Fruit fly (Drosophila melanogaster): ENCODE data around the gene Rpt3.

Gene Rpt3

dm6 chrX:11095276-11095675 is 29.6 kb upstream of the Rpt3 start:
- TF ChIP-seq CG6689 (GFP tag; IDR thresholded peaks at IDR 0.05) (no peak), D (optimal IDR thresholded peaks at IDR 0.05) (no peak), D (GFP tag; optimal IDR thresholded peaks at IDR 0.05) (no peak), ewg (GFP tag; optimal IDR thresholded peaks at IDR 0.05) (no peak), Sry-β (GFP tag; optimal IDR thresholded peaks at IDR 0.05) (no peak), vnd (GFP tag; IDR thresholded peaks at IDR 0.05; ENCODE audit: partially characterized antibody) (no peak), CG4282 (GFP tag; optimal IDR thresholded peaks at IDR 0.05) (no peak), HLH3B (GFP tag; IDR thresholded peaks at IDR 0.05) (no peak), CG43689 (GFP tag; IDR thresholded peaks at IDR 0.05) (no peak), kay (GFP tag; optimal IDR thresholded peaks at IDR 0.05) (no peak), cwo (GFP tag; optimal IDR thresholded peaks at IDR 0.05) (peak; percentile 48), fd64A (GFP tag; optimal IDR thresholded peaks at IDR 0.05) (no peak), Nf-YC (tag; optimal IDR thresholded peaks at IDR 0.05) (no peak), crol (GFP tag; IDR thresholded peaks at IDR 0.05) (no peak), grn (GFP tag; optimal IDR thresholded peaks at IDR 0.05) (peak; percentile 30), CG3163 (GFP tag; optimal IDR thresholded peaks at IDR 0.05) (no peak), Pdp1 (GFP tag; optimal IDR thresholded peaks at IDR 0.05) (no peak), CG14014 (GFP tag; IDR thresholded peaks at IDR 0.05) (no peak), CG1792 (GFP tag; optimal IDR thresholded peaks at IDR 0.05) (no peak), sug (tag; optimal IDR thresholded peaks at IDR 0.05) (peak; percentile 51), exex (tag; optimal IDR thresholded peaks at IDR 0.05) (peak; percentile 79), CG3726 (GFP tag; IDR thresholded peaks at IDR 0.05) (no peak), NC2β (GFP tag; optimal IDR thresholded peaks at IDR 0.05) (no peak), Blimp-1 (GFP tag; optimal IDR thresholded peaks at IDR 0.05) (no peak), CG4730 (GFP tag; IDR thresholded peaks at IDR 0.05) (no peak), lbe (GFP tag; optimal IDR thresholded peaks at IDR 0.05) (no peak), so (GFP tag; IDR thresholded peaks at IDR 0.05) (no peak), danr (GFP tag; IDR thresholded peaks at IDR 0.05) (no peak), ab (GFP tag; optimal IDR thresholded peaks at IDR 0.05) (no peak), CG34376 (GFP tag; optimal IDR thresholded peaks at IDR 0.05) (peak; percentile 81), gt (GFP tag; IDR thresholded peaks at IDR 0.05) (no peak), sob (GFP tag; IDR thresholded peaks at IDR 0.05) (no peak), CG7271 (tag; optimal IDR thresholded peaks at IDR 0.05) (no peak), trem (tag; optimal IDR thresholded peaks at IDR 0.05) (no peak), Drgx (GFP tag; IDR thresholded peaks at IDR 0.05) (no peak), dimm (GFP tag; IDR thresholded peaks at IDR 0.05) (no peak), CkIIα-i1 (GFP tag; IDR thresholded peaks at IDR 0.05) (no peak), fru (optimal IDR thresholded peaks at IDR 0.05) (no peak), CG11093 (GFP tag; IDR thresholded peaks at IDR 0.05) (no peak), CG9215 (GFP tag; IDR thresholded peaks at IDR 0.05) (no peak), YL-1 (GFP tag; optimal IDR thresholded peaks at IDR 0.05) (no peak), MBD-R2 (GFP tag; IDR thresholded peaks at IDR 0.05) (no peak), Rfx (GFP tag; IDR thresholded peaks at IDR 0.05) (no peak), CG17361 (GFP tag; IDR thresholded peaks at IDR 0.05) (no peak), CG32532 (GFP tag; IDR thresholded peaks at IDR 0.05) (no peak), Ptx1 (GFP tag; IDR thresholded peaks at IDR 0.05) (no peak), stc (GFP tag; IDR thresholded peaks at IDR 0.05) (no peak), CG7839 (tag; optimal IDR thresholded peaks at IDR 0.05) (no peak), CG31388 (GFP tag; optimal IDR thresholded peaks at IDR 0.05) (no peak), mirr (GFP tag; optimal IDR thresholded peaks at IDR 0.05) (peak; percentile 18), CG12299 (tag; optimal IDR thresholded peaks at IDR 0.05) (no peak), Ssrp (tag; optimal IDR thresholded peaks at IDR 0.05) (no peak), CG9437 (GFP tag; optimal IDR thresholded peaks at IDR 0.05) (no peak)
